Fruit fly (Drosophila melanogaster) whole organism, wandering third instar larva: Measurements from ENCODE around the gene MED27.

Experiments
- Hnf4 ChIP-seq: fragments of 200-800 bp; sonication (Bioruptor generic); optimal IDR thresholded peaks from 2 replicates; lab custom pipeline; 2016; ENCODE audit warnings: missing biosample characterization, mild to moderate bottlenecking, missing genetic modification characterization
- Mio ChIP-seq: sonication (Bioruptor generic); optimal IDR thresholded peaks from 2 replicates; lab custom pipeline; 2016; ENCODE audit warnings: missing biosample characterization, missing genetic modification characterization
- Myc ChIP-seq: fragments of >200 bp; optimal IDR thresholded peaks from 2 replicates; lab custom pipeline; 2017
- br ChIP-seq: fragments of 200-800 bp; sonication (Bioruptor generic); optimal IDR thresholded peaks from 2 replicates; lab custom pipeline; 2016; ENCODE audit warnings: missing biosample characterization, missing genetic modification characterization
- dsf ChIP-seq: sonication (Bioruptor generic); optimal IDR thresholded peaks from 2 replicates; lab custom pipeline; 2016; ENCODE audit warnings: missing biosample characterization, missing genetic modification characterization, borderline replicate concordance
- foxo ChIP-seq, 2 experiments: fragments of 200-800 bp; sonication (Bioruptor generic); optimal IDR thresholded peaks; 2 replicates in 1 of 2; 3 replicates in 1 of 2; lab custom pipeline; 2016 to 2017; ENCODE audit warnings: missing biosample characterization in 2 of 2, missing genetic modification characterization in 2 of 2
- usp ChIP-seq: fragments of >200 bp; optimal IDR thresholded peaks from 2 replicates; lab custom pipeline; 2017; ENCODE audit warnings: missing biosample characterization, missing genetic modification characterization

DNA sequence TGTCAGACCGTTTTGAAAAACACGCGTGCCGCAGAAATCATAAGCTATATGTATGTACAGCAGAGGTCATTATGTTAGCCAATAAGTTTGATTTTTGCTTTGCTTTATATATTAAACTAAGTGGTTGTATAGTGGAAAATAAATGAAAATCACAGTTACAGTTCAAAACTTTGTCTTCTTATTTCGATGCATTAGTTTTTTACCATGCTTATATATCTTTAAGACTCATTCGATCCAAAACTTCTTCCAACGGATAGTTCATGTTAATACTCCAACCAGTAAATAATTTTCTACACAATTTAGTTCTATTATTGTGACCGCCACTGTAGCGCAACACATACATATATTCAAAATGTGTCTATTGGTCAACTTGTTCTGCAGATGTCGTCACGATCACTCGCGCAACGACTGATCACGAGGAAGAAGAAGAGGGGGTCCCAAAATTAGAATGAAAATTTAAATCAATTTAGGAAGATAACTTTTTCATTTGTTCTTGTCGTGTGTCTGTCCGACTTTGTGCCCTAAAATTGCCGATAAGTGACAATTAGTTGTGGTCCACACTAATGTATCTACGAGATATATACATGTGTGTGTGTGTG is 50.6 kb downstream of the MED27 start:
- TF ChIP-seq dsf (GFP tag; lab: Kevin White, UChicago) = no peak
- no peak for TF ChIP-seq br (GFP tag; lab: Kevin White, UChicago)
- TF ChIP-seq Hnf4 (GFP tag; lab: Kevin White, UChicago) = no peak
- no peak for TF ChIP-seq Mio (GFP tag; lab: Kevin White, UChicago)
- TF ChIP-seq Myc (lab: Kevin White, UChicago) = no peak
- TF ChIP-seq usp (GFP tag; lab: Kevin White, UChicago) = no peak
- peak in 1 of 2 experiments; percentile 53 for TF ChIP-seq foxo (GFP tag; optimal IDR thresholded peaks at IDR 0.05; lab: Kevin White, UChicago)
